Fruit fly (Drosophila melanogaster): ENCODE measurements around the gene CG1387.

CG1387 gene

DNA sequence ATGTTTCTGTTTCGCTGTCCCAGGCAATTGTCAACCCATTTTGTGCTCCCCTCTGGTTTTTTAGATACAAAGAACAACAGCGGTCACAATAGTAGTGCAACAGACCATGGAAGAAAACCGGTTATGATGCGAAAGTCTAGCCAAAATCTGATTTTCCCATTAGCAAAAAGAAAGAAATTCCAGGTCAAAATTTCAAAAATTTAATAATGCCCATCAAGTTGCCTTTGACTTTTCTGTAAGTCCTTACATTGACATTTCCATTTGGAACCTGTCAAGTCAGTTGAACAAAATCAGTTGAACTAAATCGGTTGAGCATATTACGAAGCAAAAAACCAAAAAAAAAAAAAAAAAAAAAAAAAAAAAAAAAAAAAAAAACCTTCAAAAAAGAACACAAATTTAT, 31.4 kb downstream of the CG1387 start (continued):
- TF ChIP-seq spab (GFP tag; optimal IDR thresholded peaks at IDR 0.05), result no peak
- TF ChIP-seq eg (GFP tag; IDR thresholded peaks at IDR 0.05), result no peak
- TF ChIP-seq esn (GFP tag; optimal IDR thresholded peaks at IDR 0.05), result no peak
- no peak for TF ChIP-seq CG3032 (tag; optimal IDR thresholded peaks at IDR 0.05)
- no peak for TF ChIP-seq CG6163 (GFP tag; IDR thresholded peaks at IDR 0.05)

DNA sequence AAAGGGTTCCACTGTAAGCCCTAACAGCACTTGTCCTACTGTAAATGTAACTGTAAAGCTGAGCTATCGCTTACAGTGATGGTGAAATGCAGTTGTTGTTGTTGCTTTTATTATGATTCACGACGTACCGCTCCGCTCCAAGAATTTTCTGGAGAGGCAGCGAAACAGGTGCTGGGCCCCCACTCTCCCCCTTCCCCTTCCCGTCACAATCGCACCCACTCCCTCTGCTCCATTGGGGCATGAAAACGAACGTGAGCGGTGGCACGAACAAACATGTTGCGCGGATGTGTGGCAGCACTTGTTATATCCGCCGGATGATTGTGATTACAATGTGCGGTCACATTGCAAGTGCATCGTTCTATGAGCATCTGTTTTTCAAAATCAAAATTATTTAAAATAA, 34.0 kb downstream of the CG1387 start:
- no peak for TF ChIP-seq Eip75B (GFP tag; optimal IDR thresholded peaks at IDR 0.05)
- TF ChIP-seq Blimp-1 (GFP tag; optimal IDR thresholded peaks at IDR 0.05), result peak; percentile 21
- peak; percentile 4 to 43 for TF ChIP-seq ss (GFP tag; optimal IDR thresholded peaks at IDR 0.05)
- TF ChIP-seq CG4318 (GFP tag; optimal IDR thresholded peaks at IDR 0.05), result no peak
- no peak for TF ChIP-seq Sox14 (GFP tag; optimal IDR thresholded peaks at IDR 0.05)
- no peak for TF ChIP-seq Eip78C (GFP tag)
- no peak for TF ChIP-seq CG31627 (GFP tag; optimal IDR thresholded peaks at IDR 0.05)
- no peak for TF ChIP-seq pdm3 (GFP tag; optimal IDR thresholded peaks at IDR 0.05)
- TF ChIP-seq CG3032 (tag; optimal IDR thresholded peaks at IDR 0.05), result no peak
- no peak for TF ChIP-seq Met (GFP tag; optimal IDR thresholded peaks at IDR 0.05)

DNA sequence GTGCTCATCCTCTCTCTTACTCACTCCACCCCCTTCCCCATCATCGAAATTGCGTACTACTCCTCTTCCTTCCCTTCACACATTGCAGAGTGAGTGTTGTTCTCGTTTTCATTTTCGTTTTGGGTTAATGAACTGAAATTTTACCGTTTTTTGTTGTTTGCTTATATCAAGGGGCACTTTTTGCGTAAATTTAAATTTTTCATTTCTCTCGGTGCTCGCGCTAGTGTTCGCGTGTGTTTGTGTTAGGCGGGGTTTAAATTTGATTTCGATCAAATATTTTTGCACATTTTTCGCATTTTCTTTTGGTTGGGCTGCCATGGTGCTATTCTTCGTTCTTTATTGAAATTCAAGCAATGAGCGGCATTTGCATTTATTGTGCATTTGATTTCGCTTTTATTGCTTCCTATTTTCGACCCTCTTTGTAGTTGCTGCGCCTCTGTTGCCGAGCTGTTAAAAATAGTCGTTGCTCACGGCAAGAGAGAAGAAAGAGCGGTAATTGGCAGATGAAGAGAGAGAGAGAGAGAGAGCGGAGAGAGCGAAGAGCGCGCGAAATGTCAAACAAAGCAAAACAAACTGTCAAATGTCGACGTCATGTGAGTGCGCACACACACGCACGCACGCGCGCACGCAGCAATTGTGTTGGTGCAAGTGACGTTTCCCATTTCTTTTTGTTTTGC, 35.3 kb downstream of the CG1387 start:
- TF ChIP-seq fkh (GFP tag; optimal IDR thresholded peaks at IDR 0.05) (peak; percentile 59), spab (GFP tag; optimal IDR thresholded peaks at IDR 0.05) (no peak), CG8119 (GFP tag; IDR thresholded peaks at IDR 0.05) (peak; percentile 82), Smox (GFP tag; optimal IDR thresholded peaks at IDR 0.05) (no peak), Hr38 (GFP tag; optimal IDR thresholded peaks at IDR 0.05) (no peak), Eip75B (GFP tag; optimal IDR thresholded peaks at IDR 0.05) (peak; percentile 47), Sox15 (GFP tag; optimal IDR thresholded peaks at IDR 0.05) (peak; percentile 17), Eip78C (GFP tag) (peak; percentile 82), Eip93F (GFP tag; optimal IDR thresholded peaks at IDR 0.05) (peak; percentile 25), CG3032 (tag; optimal IDR thresholded peaks at IDR 0.05) (peak; percentile 37), vri (GFP tag; optimal IDR thresholded peaks at IDR 0.05) (peak; percentile 52), eg (GFP tag; IDR thresholded peaks at IDR 0.05) (peak; percentile 84; the same call in 2 of the 3 replicates), CG6792 (GFP tag; optimal IDR thresholded peaks at IDR 0.05) (no peak), fd85E (GFP tag; optimal IDR thresholded peaks at IDR 0.05) (peak; percentile 50), cyc (GFP tag; optimal IDR thresholded peaks at IDR 0.05) (peak; percentile 41), CG10669 (GFP tag; optimal IDR thresholded peaks at IDR 0.05) (peak; percentile 97), Ets21C (GFP tag; optimal IDR thresholded peaks at IDR 0.05) (peak; percentile 34), CG8319 (GFP tag; optimal IDR thresholded peaks at IDR 0.05) (no peak), Gug (GFP tag; IDR thresholded peaks at IDR 0.05) (no peak; the same call in 1 of the 2 replicates), CG11762 (GFP tag; optimal IDR thresholded peaks at IDR 0.05; ENCODE audit: insufficient read depth) (no peak), CG8632 (GFP tag; optimal IDR thresholded peaks at IDR 0.05) (peak; percentile 31), CG11294 (GFP tag; IDR thresholded peaks at IDR 0.05) (peak; percentile 8; the same call in 1 of the 2 replicates), Sox102F (GFP tag; optimal IDR thresholded peaks at IDR 0.05) (no peak), Met (GFP tag; optimal IDR thresholded peaks at IDR 0.05) (no peak), CG16779 (tag; optimal IDR thresholded peaks at IDR 0.05) (peak; percentile 67), Blimp-1 (GFP tag; optimal IDR thresholded peaks at IDR 0.05) (peak; percentile 82), CG34406 (GFP tag; optimal IDR thresholded peaks at IDR 0.05) (peak; percentile 21), CG6276 (GFP tag; optimal IDR thresholded peaks at IDR 0.05) (peak; percentile 75), esn (GFP tag; optimal IDR thresholded peaks at IDR 0.05) (peak; percentile 63), CG10631 (GFP tag; optimal IDR thresholded peaks at IDR 0.05) (no peak), acj6 (GFP tag; optimal IDR thresholded peaks at IDR 0.05) (no peak), Lpt (GFP tag; optimal IDR thresholded peaks at IDR 0.05) (peak; percentile 50), Hr4 (GFP tag; optimal IDR thresholded peaks at IDR 0.05) (no peak), CG31627 (GFP tag; optimal IDR thresholded peaks at IDR 0.05) (peak; percentile 48), CG7368 (GFP tag; optimal IDR thresholded peaks at IDR 0.05) (peak; percentile 29), lz (GFP tag; optimal IDR thresholded peaks at IDR 0.05) (no peak), CG32006 (GFP tag; optimal IDR thresholded peaks at IDR 0.05) (no peak), ss (GFP tag; optimal IDR thresholded peaks at IDR 0.05) (peak; percentile 83 to 93), CG15336 (GFP tag; IDR thresholded peaks at IDR 0.05) (peak; percentile 83), OdsH (GFP tag; optimal IDR thresholded peaks at IDR 0.05) (peak; percentile 16), Ets96B (tag; optimal IDR thresholded peaks at IDR 0.05) (peak; percentile 60), salr (GFP tag; optimal IDR thresholded peaks at IDR 0.05) (no peak)

Measured in whole organism, prepupa.